Fruit fly (Drosophila melanogaster): ENCODE measurements around the gene CSN8.

The CSN8 gene

DNA sequence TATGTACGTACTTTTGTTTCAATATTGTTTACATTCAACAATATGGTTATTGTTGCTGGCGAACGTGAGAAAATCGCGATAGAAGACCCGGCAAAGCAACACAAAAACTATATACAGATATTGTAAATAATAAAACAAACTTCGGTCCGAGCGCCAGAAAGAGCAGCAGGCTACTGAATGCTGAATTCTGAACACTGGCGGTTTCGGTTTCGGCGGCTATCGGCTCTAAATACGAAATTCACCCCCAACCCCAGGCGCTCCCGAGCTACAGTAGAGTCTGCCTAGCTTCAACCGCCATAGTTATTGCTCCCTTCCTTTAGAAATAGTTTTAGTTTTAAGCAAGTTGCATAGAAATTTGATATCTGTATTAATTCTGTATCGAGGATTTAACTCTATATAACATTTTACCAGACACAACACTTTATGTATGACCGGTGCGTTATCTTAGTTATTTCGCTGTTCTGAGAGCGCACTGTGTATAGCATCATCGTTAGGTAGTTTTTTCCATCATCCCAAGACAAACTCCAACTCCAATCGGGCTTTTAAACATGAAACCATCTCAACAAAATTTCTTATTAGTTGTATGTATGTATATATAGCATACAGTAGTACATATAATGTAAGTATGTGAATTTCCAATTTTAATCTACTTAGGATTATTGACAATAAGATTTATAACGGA, 2.2 kb upstream of the CSN8 start, which contains the start of gene CG7627 (continued):
- peak; percentile 74 for TF ChIP-seq CG9817 (tag; optimal IDR thresholded peaks at IDR 0.05)
- TF ChIP-seq Blimp-1 (GFP tag; optimal IDR thresholded peaks at IDR 0.05) = peak; percentile 66
- TF ChIP-seq usp (GFP tag; optimal IDR thresholded peaks at IDR 0.05) = no peak
- TF ChIP-seq lov (optimal IDR thresholded peaks at IDR 0.05) = no peak
- TF ChIP-seq lov (GFP tag; IDR thresholded peaks at IDR 0.05) = peak; percentile 68; the same call in 2 of the 3 replicates
- TF ChIP-seq stwl (tag; optimal IDR thresholded peaks at IDR 0.05) = no peak
- TF ChIP-seq Nf-YB (GFP tag; optimal IDR thresholded peaks at IDR 0.05) = peak; percentile 26
- TF ChIP-seq Opbp (GFP tag; IDR thresholded peaks at IDR 0.05; ENCODE audit: partially characterized antibody) = no peak
- peak; percentile 75 for TF ChIP-seq CG13894 (tag; optimal IDR thresholded peaks at IDR 0.05)
- TF ChIP-seq mam (GFP tag; optimal IDR thresholded peaks at IDR 0.05) = peak; percentile 84
- TF ChIP-seq dan (GFP tag; IDR thresholded peaks at IDR 0.05) = no peak
- TF ChIP-seq pho (GFP tag; optimal IDR thresholded peaks at IDR 0.05) = peak; percentile 59
- TF ChIP-seq Poxn (GFP tag; IDR thresholded peaks at IDR 0.05) = peak; percentile 70
- no peak for TF ChIP-seq kni (GFP tag; optimal IDR thresholded peaks at IDR 0.05)
- peak; percentile 67 for TF ChIP-seq pb (GFP tag; optimal IDR thresholded peaks at IDR 0.05)
- TF ChIP-seq trh (GFP tag; optimal IDR thresholded peaks at IDR 0.05) = peak; percentile 34
- TF ChIP-seq CG2889 (GFP tag; IDR thresholded peaks at IDR 0.05) = peak; percentile 50; the same call in 1 of the 3 replicates
- TF ChIP-seq H15 (GFP tag; IDR thresholded peaks at IDR 0.05) = no peak; the same call in 2 of the 3 replicates
- TF ChIP-seq CG8359 (GFP tag; optimal IDR thresholded peaks at IDR 0.05; ENCODE audit: borderline replicate concordance) = peak; percentile 39
- peak; percentile 55 for TF ChIP-seq Nf-YC (tag; optimal IDR thresholded peaks at IDR 0.05)
- TF ChIP-seq CG6765 (GFP tag; optimal IDR thresholded peaks at IDR 0.05) = peak; percentile 67
- peak; percentile 63 for TF ChIP-seq CG6683 (GFP tag; optimal IDR thresholded peaks at IDR 0.05)
- TF ChIP-seq B-H1 (GFP tag; IDR thresholded peaks at IDR 0.05) = no peak
- no peak for TF ChIP-seq Lim3 (GFP tag; IDR thresholded peaks at IDR 0.05)
- TF ChIP-seq az2 (GFP tag; optimal IDR thresholded peaks at IDR 0.05) = peak; percentile 70
- TF ChIP-seq CG31365 (tag; optimal IDR thresholded peaks at IDR 0.05) = peak; percentile 59
- TF ChIP-seq wdn (GFP tag; IDR thresholded peaks at IDR 0.05) = peak; percentile 58
- TF ChIP-seq nom (GFP tag; optimal IDR thresholded peaks at IDR 0.05) = peak; percentile 48
- no peak for TF ChIP-seq nerfin-2 (GFP tag; IDR thresholded peaks at IDR 0.05; ENCODE audit: partially characterized antibody)
- no peak for TF ChIP-seq gfzf (GFP tag; optimal IDR thresholded peaks at IDR 0.05)
- TF ChIP-seq Ets65A (GFP tag) = peak; percentile 97
- TF ChIP-seq CG6813 (GFP tag; optimal IDR thresholded peaks at IDR 0.05) = peak; percentile 78
- TF ChIP-seq CG8924 (tag; optimal IDR thresholded peaks at IDR 0.05) = peak; percentile 61
- TF ChIP-seq PHDP (tag; optimal IDR thresholded peaks at IDR 0.05) = peak; percentile 68
- peak; percentile 76 for TF ChIP-seq jumu (GFP tag; optimal IDR thresholded peaks at IDR 0.05)
- peak; percentile 79 for TF ChIP-seq Sox100B (GFP tag; optimal IDR thresholded peaks at IDR 0.05)
- TF ChIP-seq ttk (GFP tag; IDR thresholded peaks at IDR 0.05) = peak; percentile 72
- TF ChIP-seq CG9727 (GFP tag; optimal IDR thresholded peaks at IDR 0.05) = peak; percentile 82
- peak; percentile 88 for TF ChIP-seq lab (GFP tag; optimal IDR thresholded peaks at IDR 0.05)
- peak; percentile 83 for TF ChIP-seq Ada2b (GFP tag; IDR thresholded peaks at IDR 0.05)
- no peak for TF ChIP-seq Spps (tag; optimal IDR thresholded peaks at IDR 0.05)
- TF ChIP-seq h (optimal IDR thresholded peaks at IDR 0.05) = no peak
- TF ChIP-seq Lpt (GFP tag; optimal IDR thresholded peaks at IDR 0.05) = no peak
- TF ChIP-seq lbe (GFP tag; optimal IDR thresholded peaks at IDR 0.05) = peak; percentile 65
- no peak for TF ChIP-seq ac (GFP tag; optimal IDR thresholded peaks at IDR 0.05)
- peak; percentile 35 to 70 for TF ChIP-seq Pdp1 (GFP tag; optimal IDR thresholded peaks at IDR 0.05)
- peak; percentile 21 to 77 for TF ChIP-seq Hr51 (GFP tag; optimal IDR thresholded peaks at IDR 0.05)
- peak; percentile 74 for TF ChIP-seq bab2 (GFP tag; optimal IDR thresholded peaks at IDR 0.05)
- TF ChIP-seq CG13123 (GFP tag; optimal IDR thresholded peaks at IDR 0.05) = no peak
- TF ChIP-seq CG10431 (GFP tag; optimal IDR thresholded peaks at IDR 0.05) = no peak

Measured in whole organism, embryonic.